Worm (Caenorhabditis elegans) whole organism, L1 larva: ENCODE data around the gene Y73B6BL.270.

Experiments
- C04F5.9 ChIP-seq: sonication (generic microtip); optimal IDR thresholded peaks from 2 replicates; lab custom pipeline; 2016; ENCODE audit warnings: missing genetic modification characterization, missing compliant biosample characterization
- C16A3.4 ChIP-seq: fragments of 150-350 bp; optimal IDR thresholded peaks from 2 replicates; lab custom pipeline; 2014; ENCODE audit warnings: missing biosample characterization, missing genetic modification characterization
- alr-1 ChIP-seq: fragments of 200-800 bp; sonication (Bioruptor generic); optimal IDR thresholded peaks from 2 replicates; lab custom pipeline; 2018; ENCODE audit warnings: borderline replicate concordance, mild to moderate bottlenecking, missing genetic modification characterization, missing compliant biosample characterization
- ama-1 ChIP-seq: fragments of 150-350 bp; optimal IDR thresholded peaks from 2 replicates; lab custom pipeline; 2014
- ces-1 ChIP-seq: fragments of 150-350 bp; optimal IDR thresholded peaks from 2 replicates; lab custom pipeline; 2014; ENCODE audit warnings: missing biosample characterization, missing genetic modification reagents, missing genetic modification characterization
- dpl-1 ChIP-seq, 3 experiments: fragments of 150-350 bp in 2 of 3; sonication (generic microtip) in 1 of 3; optimal IDR thresholded peaks; 2 replicates each; lab custom pipeline; 2014 to 2017; ENCODE audit warnings: missing biosample characterization in 3 of 3, missing genetic modification characterization in 3 of 3, missing genetic modification reagents in 3 of 3
- dsc-1 ChIP-seq: sonication (generic microtip); optimal IDR thresholded peaks from 2 replicates; lab custom pipeline; 2016; ENCODE audit warnings: mild to moderate bottlenecking, missing genetic modification characterization, missing compliant biosample characterization
- efl-1 ChIP-seq, 4 experiments: fragments of 150-350 bp; optimal IDR thresholded peaks in 3 of 4; peaks in 1 of 4; 1 replicate in 1 of 4; 2 replicates in 3 of 4; lab custom pipeline; 2014; ENCODE audit warnings: missing biosample characterization in 2 of 4, missing genetic modification characterization in 2 of 4, missing genetic modification reagents in 2 of 4
- fkh-10 ChIP-seq: sonication (generic microtip); optimal IDR thresholded peaks from 2 replicates; lab custom pipeline; 2017; ENCODE audit warnings: missing biosample characterization, missing genetic modification reagents, missing genetic modification characterization
- fkh-8 ChIP-seq: sonication (generic microtip); optimal IDR thresholded peaks from 2 replicates; lab custom pipeline; 2016; ENCODE audit warnings: mild to moderate bottlenecking, missing genetic modification characterization, missing compliant biosample characterization
- fos-1 ChIP-seq: fragments of 150-350 bp; optimal IDR thresholded peaks from 2 replicates; lab custom pipeline; 2014; ENCODE audit warnings: missing biosample characterization, missing genetic modification characterization
- hpl-2 ChIP-seq: fragments of 150-350 bp; optimal IDR thresholded peaks from 2 replicates; lab custom pipeline; 2014; ENCODE audit warnings: missing biosample characterization, missing genetic modification reagents, missing genetic modification characterization
- isw-1 ChIP-seq: fragments of 200-800 bp; sonication (Bioruptor generic); IDR thresholded peaks from 2 replicates; pipeline ENCODE4 v1.3.6; 2022; ENCODE audit warnings: missing genetic modification characterization, missing compliant biosample characterization
- lin-14 ChIP-seq: fragments of 200-800 bp; sonication (Bioruptor generic); optimal IDR thresholded peaks from 2 replicates; lab custom pipeline; 2018; ENCODE audit warnings: mild to moderate bottlenecking, missing genetic modification characterization, moderate library complexity, missing compliant biosample characterization
- lin-35 ChIP-seq, 2 experiments: fragments of 150-350 bp; optimal IDR thresholded peaks; 2 replicates each; lab custom pipeline; 2014; ENCODE audit warnings: missing biosample characterization in 2 of 2, missing genetic modification characterization in 2 of 2, missing genetic modification reagents in 2 of 2
- lir-3 ChIP-seq: sonication (generic microtip); optimal IDR thresholded peaks from 2 replicates; lab custom pipeline; 2016; ENCODE audit warnings: mild to moderate bottlenecking, missing genetic modification characterization, moderate library complexity, missing compliant biosample characterization; ENCODE audit not compliant: poor library complexity
- lsy-2 ChIP-seq, 2 experiments: fragments of 150-350 bp; optimal IDR thresholded peaks; 2 replicates each; lab custom pipeline; 2014; ENCODE audit warnings: missing biosample characterization in 2 of 2, missing genetic modification characterization in 2 of 2
- mef-2 ChIP-seq: fragments of 150-350 bp; optimal IDR thresholded peaks from 2 replicates; lab custom pipeline; 2014; ENCODE audit warnings: missing biosample characterization, missing genetic modification characterization
- mep-1 ChIP-seq: fragments of 150-350 bp; optimal IDR thresholded peaks from 2 replicates; lab custom pipeline; 2014; ENCODE audit warnings: missing biosample characterization, missing genetic modification characterization
- nhr-11 ChIP-seq: fragments of 150-350 bp; optimal IDR thresholded peaks from 2 replicates; lab custom pipeline; 2014; ENCODE audit warnings: missing biosample characterization, missing genetic modification characterization
- nhr-19 ChIP-seq: fragments of 200-800 bp; sonication (Bioruptor generic); conservative IDR thresholded peaks from 2 replicates; pipeline ENCODE4 v1.3.6; 2022; ENCODE audit warnings: missing genetic modification characterization, missing compliant biosample characterization
- nhr-20 ChIP-seq: sonication (generic microtip); optimal IDR thresholded peaks from 2 replicates; lab custom pipeline; 2016; ENCODE audit warnings: mild to moderate bottlenecking, missing genetic modification characterization, missing compliant biosample characterization
- nhr-47 ChIP-seq: sonication (generic microtip); optimal IDR thresholded peaks from 2 replicates; lab custom pipeline; 2016; ENCODE audit warnings: mild to moderate bottlenecking, missing genetic modification characterization, moderate library complexity, missing compliant biosample characterization
- nhr-71 ChIP-seq: sonication (generic microtip); optimal IDR thresholded peaks from 2 replicates; lab custom pipeline; 2016; ENCODE audit warnings: mild to moderate bottlenecking, missing genetic modification characterization, moderate library complexity, missing compliant biosample characterization
- pag-3 ChIP-seq: sonication (generic microtip); optimal IDR thresholded peaks from 2 replicates; lab custom pipeline; 2017; ENCODE audit warnings: missing genetic modification characterization, mild to moderate bottlenecking, missing compliant biosample characterization, antibody characterized with exemption, borderline replicate concordance; ENCODE audit not compliant: insufficient read depth
- pax-3 ChIP-seq: fragments of 200-800 bp; sonication (Bioruptor generic); optimal IDR thresholded peaks from 2 replicates; lab custom pipeline; 2018; ENCODE audit warnings: mild to moderate bottlenecking, missing genetic modification characterization, moderate library complexity, missing compliant biosample characterization
- rnt-1 ChIP-seq: sonication (generic microtip); optimal IDR thresholded peaks from 2 replicates; lab custom pipeline; 2016; ENCODE audit warnings: mild to moderate bottlenecking, missing genetic modification characterization, moderate library complexity, missing compliant biosample characterization
- skn-1 ChIP-seq: fragments of 150-350 bp; optimal IDR thresholded peaks from 2 replicates; lab custom pipeline; 2014; ENCODE audit warnings: missing biosample characterization, missing genetic modification characterization
- snu-23 ChIP-seq: sonication (generic microtip); optimal IDR thresholded peaks from 2 replicates; lab custom pipeline; 2016; ENCODE audit warnings: missing genetic modification characterization, missing compliant biosample characterization
- sox-4 ChIP-seq: sonication (generic microtip); optimal IDR thresholded peaks from 2 replicates; lab custom pipeline; 2016; ENCODE audit warnings: missing genetic modification characterization, missing compliant biosample characterization
- swsn-7 ChIP-seq: sonication (generic microtip); optimal IDR thresholded peaks from 2 replicates; lab custom pipeline; 2016; ENCODE audit warnings: missing genetic modification characterization, missing compliant biosample characterization
- tbx-2 ChIP-seq: sonication (generic microtip); optimal IDR thresholded peaks from 2 replicates; lab custom pipeline; 2016; ENCODE audit warnings: missing genetic modification characterization, missing compliant biosample characterization
- unc-30 ChIP-seq: sonication (generic microtip); optimal IDR thresholded peaks from 2 replicates; lab custom pipeline; 2017; ENCODE audit warnings: missing biosample characterization, missing genetic modification characterization
- unc-86 ChIP-seq: sonication (generic microtip); optimal IDR thresholded peaks from 2 replicates; lab custom pipeline; 2016; ENCODE audit warnings: missing genetic modification characterization, missing compliant biosample characterization
- xbp-1 ChIP-seq: sonication (generic microtip); optimal IDR thresholded peaks from 2 replicates; lab custom pipeline; 2016; ENCODE audit warnings: missing genetic modification characterization, missing compliant biosample characterization
- zag-1 ChIP-seq: fragments of 150-350 bp; optimal IDR thresholded peaks from 2 replicates; lab custom pipeline; 2014; ENCODE audit warnings: missing biosample characterization, missing genetic modification characterization
- ztf-4 ChIP-seq: fragments of 150-350 bp; optimal IDR thresholded peaks from 2 replicates; lab custom pipeline; 2014; ENCODE audit warnings: missing biosample characterization, missing genetic modification characterization

Y73B6BL.270 gene

ce11 chrIV:6388550-6388949, 23.4 kb downstream of the Y73B6BL.270 start:
- TF ChIP-seq fkh-8 (tag; lab: Kevin White, UChicago) (peak; percentile 68), dsc-1 (tag; lab: Kevin White, UChicago) (peak; percentile 80), sox-4 (tag; lab: Kevin White, UChicago) (no peak), pax-3 (tag; lab: Kevin White, UChicago) (peak; percentile 47)

- no peak for TF ChIP-seq nhr-11 (tag; lab: Kevin White, UChicago)
These were observed 26.4 kb downstream of the Y73B6BL.270 start for ce11 chrIV:6391566-6391965.

- peak; percentile 43 for TF ChIP-seq mef-2 (tag; lab: Kevin White, UChicago)
- TF ChIP-seq fos-1 (tag; lab: Kevin White, UChicago): peak; percentile 62
- no peak for TF ChIP-seq isw-1 (GFP tag; lab: Robert Waterston, UW)
- peak; percentile 33 for TF ChIP-seq fkh-8 (tag; lab: Kevin White, UChicago)
- TF ChIP-seq lir-3 (tag; lab: Kevin White, UChicago): peak; percentile 60
- TF ChIP-seq skn-1 (tag; lab: Kevin White, UChicago): peak; percentile 42
- TF ChIP-seq unc-30 (tag; lab: Kevin White, UChicago): no peak
- TF ChIP-seq lin-14: peak; percentile 90
- TF ChIP-seq ama-1: no peak
- peak; percentile 48 for TF ChIP-seq fkh-10 (GFP tag; lab: Kevin White, UChicago)
- TF ChIP-seq zag-1 (tag; lab: Kevin White, UChicago): no peak
- peak; percentile 44 to 49 for TF ChIP-seq efl-1 (optimal IDR thresholded peaks at IDR 0.05; lab: Kevin White, UChicago)
- TF ChIP-seq efl-1 (GFP tag; optimal IDR thresholded peaks at IDR 0.05 in 1 of 2; lab: Kevin White, UChicago): peak; percentile 13 to 20
- no peak for TF ChIP-seq C04F5.9
- peak; percentile 21 for TF ChIP-seq ztf-4 (tag; lab: Kevin White, UChicago)
- peak; percentile 51 for TF ChIP-seq nhr-47 (tag; lab: Kevin White, UChicago)
- TF ChIP-seq pag-3: no peak
- peak; percentile 89 for TF ChIP-seq unc-86
- TF ChIP-seq nhr-20 (tag; lab: Kevin White, UChicago): peak; percentile 42
- TF ChIP-seq dsc-1 (tag; lab: Kevin White, UChicago): peak; percentile 79
- peak; percentile 47 for TF ChIP-seq nhr-19 (GFP tag; lab: Robert Waterston, UW)
- no peak for TF ChIP-seq hpl-2 (GFP tag; lab: Kevin White, UChicago)
- TF ChIP-seq nhr-71 (tag; lab: Kevin White, UChicago): peak; percentile 83
- TF ChIP-seq nhr-11 (tag; lab: Kevin White, UChicago): peak; percentile 25
- TF ChIP-seq lsy-2 (tag; optimal IDR thresholded peaks at IDR 0.05; lab: Kevin White, UChicago): peak; percentile 68 to 76
- peak; percentile 48 for TF ChIP-seq mep-1 (tag; lab: Kevin White, UChicago)
- TF ChIP-seq rnt-1 (tag; lab: Kevin White, UChicago): peak; percentile 61
- peak; percentile 42 for TF ChIP-seq swsn-7 (tag; lab: Kevin White, UChicago)
- peak in 2 of 3 experiments; percentile 14 to 26 for TF ChIP-seq dpl-1 (GFP tag; optimal IDR thresholded peaks at IDR 0.05; lab: Kevin White, UChicago)
- TF ChIP-seq tbx-2 (tag; lab: Kevin White, UChicago): peak; percentile 47
- TF ChIP-seq xbp-1: peak; percentile 3
- peak; percentile 66 for TF ChIP-seq snu-23 (GFP tag; lab: Kevin White, UChicago)
- TF ChIP-seq lin-35 (GFP tag; optimal IDR thresholded peaks at IDR 0.05; lab: Kevin White, UChicago): peak in 1 of 2 experiments; percentile 36
- TF ChIP-seq, all 84 proteins: peak for 25
These were observed 28.2 kb downstream of the Y73B6BL.270 start for ce11 chrIV:6393329-6393728.

- TF ChIP-seq C16A3.4 (no peak), ces-1 (GFP tag; lab: Kevin White, UChicago) (no peak), swsn-7 (tag; lab: Kevin White, UChicago) (no peak), fkh-10 (GFP tag; lab: Kevin White, UChicago) (peak; percentile 54), alr-1 (no peak)
These were observed 30.0 kb downstream of the Y73B6BL.270 start for ce11 chrIV:6395190-6395589.
